Fruit fly (Drosophila melanogaster): ENCODE measurements around the gene Traf6.

The Traf6 gene

DNA sequence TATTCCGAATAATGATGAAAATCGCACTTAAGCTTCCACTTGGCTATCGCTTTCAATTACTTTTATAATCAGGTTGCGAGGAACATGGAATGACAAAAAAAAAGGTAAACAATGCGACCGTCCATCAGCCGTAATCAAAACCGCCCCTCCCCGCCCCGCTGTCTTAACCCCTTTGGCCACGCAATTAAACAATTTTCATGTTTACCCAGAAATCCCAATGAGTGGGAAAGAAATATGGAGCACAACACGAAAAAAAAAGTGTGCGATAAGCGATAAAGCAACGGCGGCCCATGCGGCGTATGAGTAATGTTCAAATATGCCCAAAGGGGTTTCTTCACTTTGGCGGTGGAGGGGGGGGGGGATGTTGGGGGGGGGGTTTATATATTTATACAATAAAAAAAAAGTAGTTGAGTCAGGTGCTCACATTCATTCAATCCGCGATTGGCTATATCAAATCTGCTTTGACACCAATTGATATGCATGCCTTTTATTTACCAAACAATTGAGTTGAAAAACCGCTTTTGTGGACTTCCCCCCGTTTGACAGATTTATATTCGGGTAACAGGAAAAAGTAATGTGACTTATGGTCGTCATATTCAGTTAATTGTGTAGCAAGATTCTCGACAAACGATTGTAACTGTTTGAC, 41.9 kb upstream of the Traf6 start (continued):
- TF ChIP-seq CG12744 (GFP tag; optimal IDR thresholded peaks at IDR 0.05) (no peak), Nf-YB (GFP tag; optimal IDR thresholded peaks at IDR 0.05) (peak; percentile 28), wek (GFP tag; optimal IDR thresholded peaks at IDR 0.05) (no peak), Hey (tag; optimal IDR thresholded peaks at IDR 0.05) (peak; percentile 41), repo (GFP tag; optimal IDR thresholded peaks at IDR 0.05) (no peak), CG3847 (GFP tag; IDR thresholded peaks at IDR 0.05) (no peak), Xrp1 (GFP tag; IDR thresholded peaks at IDR 0.05) (peak; percentile 19; the same call in 1 of the 2 replicates), en (GFP tag; optimal IDR thresholded peaks at IDR 0.05) (no peak), Hmx (GFP tag; optimal IDR thresholded peaks at IDR 0.05) (no peak), CG13287 (GFP tag; IDR thresholded peaks at IDR 0.05; ENCODE audit: partially characterized antibody) (no peak), Trl (optimal IDR thresholded peaks at IDR 0.05) (no peak), Trl (GFP tag; optimal IDR thresholded peaks at IDR 0.05) (no peak), CG14014 (GFP tag; IDR thresholded peaks at IDR 0.05) (no peak; the same call in 1 of the 2 replicates), psq (GFP tag; optimal IDR thresholded peaks at IDR 0.05) (no peak), fru (optimal IDR thresholded peaks at IDR 0.05) (no peak), Med (GFP tag) (no peak), fu2 (GFP tag; optimal IDR thresholded peaks at IDR 0.05) (no peak), CG3281 (GFP tag; optimal IDR thresholded peaks at IDR 0.05) (peak; percentile 7), cwo (GFP tag; optimal IDR thresholded peaks at IDR 0.05) (peak; percentile 74)

DNA sequence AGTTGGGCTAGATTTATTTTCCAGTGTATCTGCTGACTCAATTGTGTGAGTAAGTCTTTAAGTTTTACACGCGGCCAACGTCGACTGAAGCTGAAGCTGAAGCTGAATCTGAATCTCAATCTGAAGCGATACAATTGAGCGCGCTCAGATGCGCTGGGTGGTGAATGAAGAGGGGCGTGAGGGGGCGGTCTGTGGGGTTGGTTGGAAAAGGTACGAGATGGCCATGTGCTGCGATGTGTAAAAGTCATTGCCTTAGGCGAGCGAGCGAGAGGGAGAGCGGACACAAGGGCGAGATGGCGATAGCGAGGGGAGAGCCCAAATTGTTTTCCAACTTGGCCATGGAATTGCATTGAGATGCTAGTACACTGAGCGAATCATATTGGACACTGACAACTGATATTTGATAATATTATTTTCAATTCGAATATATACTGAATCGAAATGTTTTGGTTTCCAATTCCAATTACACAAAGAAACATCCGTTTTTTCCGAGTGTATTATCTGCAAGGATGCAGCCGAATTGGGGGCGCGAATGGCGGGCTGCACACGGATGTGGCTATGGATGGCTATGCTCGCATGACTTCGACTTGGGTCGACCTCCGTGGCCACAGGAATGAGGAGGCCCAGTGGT, 39.5 kb upstream of the Traf6 start:
- TF ChIP-seq ATbp (GFP tag; optimal IDR thresholded peaks at IDR 0.05) (peak; percentile 50), ind (GFP tag; optimal IDR thresholded peaks at IDR 0.05) (peak; percentile 51), tio (GFP tag; optimal IDR thresholded peaks at IDR 0.05) (no peak), CG7963 (GFP tag; IDR thresholded peaks at IDR 0.05; ENCODE audit: partially characterized antibody) (no peak), CG18599 (GFP tag; optimal IDR thresholded peaks at IDR 0.05) (no peak), Nf-YA (GFP tag; IDR thresholded peaks at IDR 0.05) (peak; percentile 53), CG18011 (GFP tag; optimal IDR thresholded peaks at IDR 0.05) (no peak), Opbp (GFP tag; IDR thresholded peaks at IDR 0.05; ENCODE audit: partially characterized antibody) (no peak), row (GFP tag; IDR thresholded peaks at IDR 0.05) (peak; percentile 43), peb (GFP tag; IDR thresholded peaks at IDR 0.05) (no peak), Hsf (GFP tag; optimal IDR thresholded peaks at IDR 0.05) (peak; percentile 28), esg (GFP tag; conservative IDR thresholded peaks at IDR 0.05) (peak; percentile 49), CG34224 (GFP tag; IDR thresholded peaks at IDR 0.05; ENCODE audit: partially characterized antibody) (no peak), btn (GFP tag; optimal IDR thresholded peaks at IDR 0.05) (no peak), CG14667 (GFP tag; IDR thresholded peaks at IDR 0.05) (peak; percentile 44; the same call in 1 of the 2 replicates), eve (GFP tag; optimal IDR thresholded peaks at IDR 0.05) (no peak), CG2120 (GFP tag; optimal IDR thresholded peaks at IDR 0.05) (no peak), CG6854 (GFP tag; optimal IDR thresholded peaks at IDR 0.05) (no peak), Dip2 (GFP tag; IDR thresholded peaks at IDR 0.05) (no peak), gt (GFP tag; IDR thresholded peaks at IDR 0.05) (no peak), CG7745 (tag; optimal IDR thresholded peaks at IDR 0.05) (no peak), CG17359 (tag; optimal IDR thresholded peaks at IDR 0.05) (peak; percentile 73), gem (tag; optimal IDR thresholded peaks at IDR 0.05) (peak; percentile 56), CG8290 (GFP tag; optimal IDR thresholded peaks at IDR 0.05) (no peak), CG8290 (tag; optimal IDR thresholded peaks at IDR 0.05) (peak in 1 of 2 experiments; percentile 73), lab (GFP tag; optimal IDR thresholded peaks at IDR 0.05) (peak; percentile 52), CkIIα-i1 (GFP tag; IDR thresholded peaks at IDR 0.05) (no peak), ab (GFP tag; optimal IDR thresholded peaks at IDR 0.05) (no peak), D19B (GFP tag; optimal IDR thresholded peaks at IDR 0.05) (no peak), CG11504 (tag; optimal IDR thresholded peaks at IDR 0.05) (peak; percentile 65), CG14014 (GFP tag; IDR thresholded peaks at IDR 0.05) (peak; percentile 57; the same call in 1 of the 2 replicates), fd3F (GFP tag; optimal IDR thresholded peaks at IDR 0.05) (no peak)

Measured in whole organism, embryonic.